Worm (Caenorhabditis elegans): Measurements from ENCODE around the gene str-169.

- TF ChIP-seq tab-1 (GFP tag; IDR thresholded peaks at IDR 0.05) (no peak), med-1 (GFP tag; optimal IDR thresholded peaks at IDR 0.05; ENCODE audit: insufficient read depth) (no peak), T22C8.4 (GFP tag; IDR thresholded peaks at IDR 0.05) (no peak), cog-1 (tag; optimal IDR thresholded peaks at IDR 0.05) (no peak), klf-2 (GFP tag; conservative IDR thresholded peaks at IDR 0.05) (no peak), ztf-23 (GFP tag; IDR thresholded peaks at IDR 0.05) (no peak)
Observed at ce11 chrIV:4937647-4938046, 8.2 kb upstream of the str-169 start, which contains the start of gene fbxa-86.

Data from whole organism, midembryonic.